Worm (Caenorhabditis elegans): ENCODE measurements around the gene C26B9.3.

The C26B9.3 gene

ce11 chrX:5370605-5371004 lies 32.5 kb downstream of the C26B9.3 start:
- TF ChIP-seq tbx-8 (GFP tag; optimal IDR thresholded peaks at IDR 0.05) (no peak), mls-2 (tag; optimal IDR thresholded peaks at IDR 0.05) (no peak), snpc-4 (tag; optimal IDR thresholded peaks at IDR 0.05) (no peak), nhr-28 (tag; optimal IDR thresholded peaks at IDR 0.05) (no peak), sem-2 (GFP tag; optimal IDR thresholded peaks at IDR 0.05) (no peak), lsy-2 (tag; optimal IDR thresholded peaks at IDR 0.05) (no peak), unc-39 (tag; optimal IDR thresholded peaks at IDR 0.05) (no peak)

- TF ChIP-seq nhr-12 (tag; optimal IDR thresholded peaks at IDR 0.05) = no peak
- TF ChIP-seq M03D4.4 (tag; optimal IDR thresholded peaks at IDR 0.05) = no peak
- no peak for TF ChIP-seq zip-8 (tag; optimal IDR thresholded peaks at IDR 0.05)
- no peak for TF ChIP-seq mab-5 (tag; optimal IDR thresholded peaks at IDR 0.05)
- TF ChIP-seq hlh-1 (tag; optimal IDR thresholded peaks at IDR 0.05) = no peak
- TF ChIP-seq nhr-76 (tag; optimal IDR thresholded peaks at IDR 0.05) = no peak
- no peak for TF ChIP-seq nhr-237 (tag; optimal IDR thresholded peaks at IDR 0.05)
- TF ChIP-seq sptf-1 (tag; optimal IDR thresholded peaks at IDR 0.05) = no peak
- no peak for TF ChIP-seq ces-1 (GFP tag; optimal IDR thresholded peaks at IDR 0.05)
Measured at ce11 chrX:5372638-5373037, 34.5 kb downstream of the C26B9.3 start, which contains the start of gene F35C8.8. TSS of gene F35C8.8 (minus strand) at chrX:5372639.

ce11 chrX:5373597-5373996 lies 35.5 kb downstream of the C26B9.3 start:
- TF ChIP-seq ces-1 (GFP tag; optimal IDR thresholded peaks at IDR 0.05) (no peak), snpc-4 (tag; optimal IDR thresholded peaks at IDR 0.05) (no peak), unc-62 (GFP tag; optimal IDR thresholded peaks at IDR 0.05) (no peak), M03D4.4 (tag; optimal IDR thresholded peaks at IDR 0.05) (no peak), ceh-39 (tag; optimal IDR thresholded peaks at IDR 0.05) (no peak), nhr-12 (tag; optimal IDR thresholded peaks at IDR 0.05) (no peak), lsy-2 (tag; optimal IDR thresholded peaks at IDR 0.05) (no peak), zip-8 (tag; optimal IDR thresholded peaks at IDR 0.05) (no peak), ham-2 (GFP tag; optimal IDR thresholded peaks at IDR 0.05) (no peak), nhr-2 (tag; optimal IDR thresholded peaks at IDR 0.05) (no peak), nhr-76 (tag; optimal IDR thresholded peaks at IDR 0.05) (no peak), drap-1 (GFP tag; optimal IDR thresholded peaks at IDR 0.05) (no peak), flh-1 (GFP tag; optimal IDR thresholded peaks at IDR 0.05) (no peak), sem-2 (GFP tag; optimal IDR thresholded peaks at IDR 0.05) (no peak)

ce11 chrX:5374742-5375141 lies 36.6 kb downstream of the C26B9.3 start, which contains the start of gene sek-4:
TSS of gene sek-4 (plus strand) at chrX:5375059.
- TF ChIP-seq mep-1 (tag; optimal IDR thresholded peaks at IDR 0.05) (no peak), lin-32 (GFP tag; optimal IDR thresholded peaks at IDR 0.05) (no peak), snpc-4 (tag; optimal IDR thresholded peaks at IDR 0.05) (no peak), ztf-11 (tag; optimal IDR thresholded peaks at IDR 0.05) (no peak), pha-4 (tag; optimal IDR thresholded peaks at IDR 0.05) (no peak), nhr-237 (tag; optimal IDR thresholded peaks at IDR 0.05) (no peak), M03D4.4 (tag; optimal IDR thresholded peaks at IDR 0.05) (no peak), zip-8 (tag; optimal IDR thresholded peaks at IDR 0.05) (no peak), elt-1 (tag; optimal IDR thresholded peaks at IDR 0.05; ENCODE audit: borderline replicate concordance, insufficient read depth) (no peak), mab-5 (tag; optimal IDR thresholded peaks at IDR 0.05) (no peak)

ce11 chrX:5377307-5377706 lies 39.2 kb downstream of the C26B9.3 start, which contains the start of gene sek-5:
TSS of gene sek-5 (plus strand) at chrX:5377607.
- TF ChIP-seq sem-2 (GFP tag; optimal IDR thresholded peaks at IDR 0.05) (no peak), unc-39 (tag; optimal IDR thresholded peaks at IDR 0.05) (no peak), unc-120 (tag; optimal IDR thresholded peaks at IDR 0.05; ENCODE audit: poor library complexity, severe bottlenecking) (no peak), lin-32 (GFP tag; optimal IDR thresholded peaks at IDR 0.05) (no peak)

- TF ChIP-seq unc-39 (tag; optimal IDR thresholded peaks at IDR 0.05) (no peak), lin-32 (GFP tag; optimal IDR thresholded peaks at IDR 0.05) (no peak), lsy-2 (tag; optimal IDR thresholded peaks at IDR 0.05) (no peak), ceh-39 (tag; optimal IDR thresholded peaks at IDR 0.05) (no peak), bed-3 (GFP tag; optimal IDR thresholded peaks at IDR 0.05) (no peak), mls-2 (tag; optimal IDR thresholded peaks at IDR 0.05) (no peak), nhr-28 (tag; optimal IDR thresholded peaks at IDR 0.05) (no peak), ces-1 (GFP tag; optimal IDR thresholded peaks at IDR 0.05) (no peak), zip-8 (tag; optimal IDR thresholded peaks at IDR 0.05) (no peak), lin-13 (tag; optimal IDR thresholded peaks at IDR 0.05) (no peak)
Measured at ce11 chrX:5382778-5383177, 44.7 kb downstream of the C26B9.3 start.

Data from whole organism, mixed stage, embryonic.